Worm (Caenorhabditis elegans) whole organism, L3 larva: ENCODE results near the gene tsct-1.

ENCODE experiments used
- R02D3.7 ChIP-seq: fragments of 150-350 bp; optimal IDR thresholded peaks from 2 replicates; lab custom pipeline; 2014; ENCODE audit warnings: missing biosample characterization, missing genetic modification characterization
- ZK546.5 ChIP-seq: sonication (generic microtip); optimal IDR thresholded peaks from 2 replicates; lab custom pipeline; 2017; ENCODE audit warnings: missing biosample characterization, missing genetic modification characterization
- aly-2 ChIP-seq: fragments of 150-350 bp; optimal IDR thresholded peaks from 2 replicates; lab custom pipeline; 2014; ENCODE audit warnings: missing biosample characterization, missing genetic modification characterization
- ama-1 ChIP-seq: fragments of 150-350 bp; optimal IDR thresholded peaks from 2 replicates; lab custom pipeline; 2018
- ceh-16 ChIP-seq: sonication (generic microtip); optimal IDR thresholded peaks from 2 replicates; lab custom pipeline; 2017; ENCODE audit warnings: missing biosample characterization, missing genetic modification characterization
- ceh-28 ChIP-seq: fragments of 150-350 bp; optimal IDR thresholded peaks from 2 replicates; lab custom pipeline; 2014; ENCODE audit warnings: missing biosample characterization, missing genetic modification reagents, missing genetic modification characterization
- ceh-82 ChIP-seq: fragments of 150-350 bp; optimal IDR thresholded peaks from 2 replicates; lab custom pipeline; 2014; ENCODE audit warnings: missing biosample characterization, missing genetic modification characterization
- ceh-9 ChIP-seq: sonication (generic microtip); optimal IDR thresholded peaks from 2 replicates; lab custom pipeline; 2018; ENCODE audit warnings: missing biosample characterization, missing genetic modification characterization
- egl-27 ChIP-seq: sonication (generic microtip); optimal IDR thresholded peaks from 4 replicates; lab custom pipeline; 2017; ENCODE audit warnings: missing biosample characterization, missing genetic modification reagents, missing genetic modification characterization
- egl-5 ChIP-seq: fragments of 150-350 bp; optimal IDR thresholded peaks from 2 replicates; lab custom pipeline; 2017; ENCODE audit warnings: missing biosample characterization, missing genetic modification reagents, missing genetic modification characterization, inconsistent platforms
- elt-1 ChIP-seq: fragments of 150-350 bp; optimal IDR thresholded peaks from 2 replicates; lab custom pipeline; 2014; ENCODE audit warnings: missing biosample characterization, missing genetic modification characterization
- elt-2 ChIP-seq: sonication (generic microtip); optimal IDR thresholded peaks from 2 replicates; lab custom pipeline; 2016; ENCODE audit warnings: missing genetic modification reagents, mild to moderate bottlenecking, missing genetic modification characterization, missing compliant biosample characterization
- elt-3 ChIP-seq, 3 experiments: fragments of 150-350 bp in 1 of 3; sonication (generic microtip) in 2 of 3; optimal IDR thresholded peaks; 2 replicates in 2 of 3; 4 replicates in 1 of 3; lab custom pipeline; 2014 to 2017; ENCODE audit warnings: missing biosample characterization in 3 of 3, missing genetic modification characterization in 3 of 3
- eor-1 ChIP-seq, 2 experiments: fragments of 150-350 bp; optimal IDR thresholded peaks; 2 replicates each; lab custom pipeline; 2014 to 2018; ENCODE audit warnings: missing biosample characterization in 2 of 2, missing genetic modification characterization in 2 of 2
- fos-1 ChIP-seq: fragments of 150-350 bp; optimal IDR thresholded peaks from 2 replicates; lab custom pipeline; 2014; ENCODE audit warnings: missing biosample characterization, missing genetic modification characterization
- hmg-11 ChIP-seq: sonication (generic microtip); optimal IDR thresholded peaks from 2 replicates; lab custom pipeline; 2016; ENCODE audit warnings: missing genetic modification characterization, missing compliant biosample characterization
- jun-1 ChIP-seq: fragments of 150-350 bp; optimal IDR thresholded peaks from 2 replicates; lab custom pipeline; 2014; ENCODE audit warnings: missing biosample characterization, missing genetic modification reagents, missing genetic modification characterization
- lin-15B ChIP-seq: fragments of 150-350 bp; optimal IDR thresholded peaks from 2 replicates; lab custom pipeline; 2014; ENCODE audit warnings: missing biosample characterization, missing genetic modification characterization
- lin-39 ChIP-seq: fragments of 150-350 bp; optimal IDR thresholded peaks from 2 replicates; lab custom pipeline; 2018; ENCODE audit warnings: missing biosample characterization, missing genetic modification reagents, missing genetic modification characterization
- lsy-12 ChIP-seq: sonication (generic microtip); optimal IDR thresholded peaks from 2 replicates; lab custom pipeline; 2016; ENCODE audit warnings: mild to moderate bottlenecking, missing genetic modification characterization, missing compliant biosample characterization
- mdl-1 ChIP-seq: fragments of 150-350 bp; optimal IDR thresholded peaks from 2 replicates; lab custom pipeline; 2014; ENCODE audit warnings: missing biosample characterization, missing genetic modification characterization
- mml-1 ChIP-seq: fragments of 150-350 bp; sonication (generic microtip); optimal IDR thresholded peaks from 3 replicates; lab custom pipeline; 2014; ENCODE audit warnings: missing biosample characterization, missing genetic modification characterization
- nfya-1 ChIP-seq: sonication (generic microtip); optimal IDR thresholded peaks from 2 replicates; lab custom pipeline; 2017; ENCODE audit warnings: missing genetic modification characterization, mild to moderate bottlenecking, missing compliant biosample characterization, antibody characterized with exemption, moderate library complexity; ENCODE audit not compliant: insufficient read depth
- nhr-11 ChIP-seq: fragments of 150-350 bp; optimal IDR thresholded peaks from 2 replicates; lab custom pipeline; 2014; ENCODE audit warnings: missing biosample characterization, missing genetic modification characterization
- nhr-12 ChIP-seq: fragments of 150-350 bp; optimal IDR thresholded peaks from 2 replicates; lab custom pipeline; 2014; ENCODE audit warnings: missing biosample characterization, missing genetic modification characterization
- nhr-23 ChIP-seq: fragments of 150-350 bp; optimal IDR thresholded peaks from 2 replicates; lab custom pipeline; 2014; ENCODE audit warnings: missing biosample characterization, missing genetic modification reagents, missing genetic modification characterization
- nhr-237 ChIP-seq: fragments of 150-350 bp; optimal IDR thresholded peaks from 2 replicates; lab custom pipeline; 2014; ENCODE audit warnings: missing biosample characterization, missing genetic modification characterization
- nhr-25 ChIP-seq: sonication (generic microtip); optimal IDR thresholded peaks from 2 replicates; lab custom pipeline; 2017; ENCODE audit warnings: missing biosample characterization, missing genetic modification characterization
- nhr-28 ChIP-seq: fragments of 150-350 bp; optimal IDR thresholded peaks from 2 replicates; lab custom pipeline; 2014; ENCODE audit warnings: missing biosample characterization, missing genetic modification characterization
- nhr-43 ChIP-seq: sonication (generic microtip); optimal IDR thresholded peaks from 2 replicates; lab custom pipeline; 2016; ENCODE audit warnings: mild to moderate bottlenecking, missing genetic modification characterization, missing compliant biosample characterization; ENCODE audit not compliant: poor library complexity, severe bottlenecking
- nhr-77 ChIP-seq: fragments of 150-350 bp; optimal IDR thresholded peaks from 2 replicates; lab custom pipeline; 2014; ENCODE audit warnings: missing biosample characterization, missing genetic modification characterization
- pha-4 ChIP-seq: fragments of 150-350 bp; optimal IDR thresholded peaks from 2 replicates; lab custom pipeline; 2014; ENCODE audit warnings: missing biosample characterization, missing genetic modification reagents, missing genetic modification characterization
- pqm-1 ChIP-seq: fragments of 150-350 bp; optimal IDR thresholded peaks from 2 replicates; lab custom pipeline; 2017; ENCODE audit warnings: missing biosample characterization, missing genetic modification characterization, inconsistent platforms
- sea-2 ChIP-seq: fragments of 150-350 bp; sonication (generic microtip); optimal IDR thresholded peaks from 4 replicates; lab custom pipeline; 2014; ENCODE audit warnings: missing biosample characterization, missing genetic modification reagents, missing genetic modification characterization
- tbx-2 ChIP-seq: sonication (generic microtip); optimal IDR thresholded peaks from 2 replicates; lab custom pipeline; 2016; ENCODE audit warnings: mild to moderate bottlenecking, missing genetic modification characterization, missing compliant biosample characterization
- unc-39 ChIP-seq: sonication (generic microtip); optimal IDR thresholded peaks from 4 replicates; lab custom pipeline; 2017; ENCODE audit warnings: missing biosample characterization, missing genetic modification characterization
- unc-62 ChIP-seq: fragments of 150-350 bp; sonication (generic microtip); optimal IDR thresholded peaks from 4 replicates; lab custom pipeline; 2014; ENCODE audit warnings: missing biosample characterization, missing genetic modification reagents, missing genetic modification characterization
- zag-1 ChIP-seq: fragments of 150-350 bp; optimal IDR thresholded peaks from 2 replicates; lab custom pipeline; 2014; ENCODE audit warnings: missing biosample characterization, missing genetic modification characterization
- ztf-11 ChIP-seq: fragments of 150-350 bp; optimal IDR thresholded peaks from 2 replicates; lab custom pipeline; 2014; ENCODE audit warnings: missing biosample characterization, missing genetic modification characterization
- ztf-4 ChIP-seq: fragments of 150-350 bp; optimal IDR thresholded peaks from 2 replicates; lab custom pipeline; 2014; ENCODE audit warnings: missing biosample characterization, missing genetic modification characterization

The tsct-1 gene

DNA sequence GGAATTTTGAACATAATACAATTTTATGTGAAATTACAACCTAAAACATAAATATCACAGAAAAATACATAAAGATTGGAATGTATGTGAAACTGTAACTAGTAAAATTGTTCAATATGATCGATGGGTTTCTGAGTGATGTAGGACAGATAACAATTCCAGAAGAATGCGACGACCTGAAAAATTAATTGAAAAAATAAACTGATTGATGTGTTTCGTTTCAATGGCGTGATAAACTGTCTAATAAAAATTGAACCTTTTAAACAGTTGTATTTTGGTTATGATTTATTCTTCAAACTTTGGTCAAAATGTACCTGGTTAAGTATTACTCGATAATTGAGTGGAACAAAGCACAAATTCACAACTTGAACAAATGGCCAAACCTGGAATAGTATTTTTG lies 17.4 kb downstream of the tsct-1 start:
- TF ChIP-seq R02D3.7 (tag; lab: Kevin White, UChicago) (no peak), pqm-1 (tag; lab: Kevin White, UChicago) (no peak), nhr-77 (tag; lab: Kevin White, UChicago) (no peak), egl-5 (tag; lab: Kevin White, UChicago) (no peak), ceh-9 (no peak)

DNA sequence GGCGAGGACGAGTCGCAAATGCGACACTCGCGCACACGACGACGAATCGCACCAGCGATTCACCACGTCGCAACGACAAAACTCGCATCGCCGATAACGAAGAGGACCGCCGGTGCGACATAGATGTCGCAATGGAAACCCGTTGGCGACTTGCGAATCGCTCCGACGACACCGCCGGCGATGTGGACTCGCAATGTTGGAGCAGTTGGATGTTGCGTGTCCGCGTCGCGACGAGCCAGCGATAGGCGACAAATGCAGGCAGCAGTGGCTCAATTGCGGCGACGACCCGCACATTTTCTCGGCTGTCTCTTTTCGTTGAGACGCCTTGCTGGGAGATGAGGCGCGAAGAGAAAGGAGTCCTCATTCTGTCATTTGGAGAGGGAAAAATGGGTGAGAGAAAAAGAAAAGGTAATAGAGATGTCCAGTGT lies 18.3 kb downstream of the tsct-1 start:
- TF ChIP-seq lin-15B: peak; percentile 34
- TF ChIP-seq egl-5 (tag; lab: Kevin White, UChicago): peak; percentile 28
- no peak for TF ChIP-seq ceh-28 (tag; lab: Kevin White, UChicago)
- TF ChIP-seq ceh-16 (tag; lab: Kevin White, UChicago): no peak
- TF ChIP-seq lin-39 (tag; lab: Kevin White, UChicago): peak; percentile 74
- TF ChIP-seq nfya-1 (tag; lab: Kevin White, UChicago): peak; percentile 49
- peak; percentile 37 for TF ChIP-seq hmg-11 (tag; lab: Kevin White, UChicago)
- no peak for TF ChIP-seq aly-2 (tag; lab: Kevin White, UChicago)
- no peak for TF ChIP-seq unc-62 (GFP tag; lab: Kevin White, UChicago)
- TF ChIP-seq ztf-4: no peak
- TF ChIP-seq pha-4 (tag; lab: Kevin White, UChicago): peak; percentile 3
- no peak for TF ChIP-seq R02D3.7 (tag; lab: Kevin White, UChicago)
- no peak for TF ChIP-seq nhr-237

DNA sequence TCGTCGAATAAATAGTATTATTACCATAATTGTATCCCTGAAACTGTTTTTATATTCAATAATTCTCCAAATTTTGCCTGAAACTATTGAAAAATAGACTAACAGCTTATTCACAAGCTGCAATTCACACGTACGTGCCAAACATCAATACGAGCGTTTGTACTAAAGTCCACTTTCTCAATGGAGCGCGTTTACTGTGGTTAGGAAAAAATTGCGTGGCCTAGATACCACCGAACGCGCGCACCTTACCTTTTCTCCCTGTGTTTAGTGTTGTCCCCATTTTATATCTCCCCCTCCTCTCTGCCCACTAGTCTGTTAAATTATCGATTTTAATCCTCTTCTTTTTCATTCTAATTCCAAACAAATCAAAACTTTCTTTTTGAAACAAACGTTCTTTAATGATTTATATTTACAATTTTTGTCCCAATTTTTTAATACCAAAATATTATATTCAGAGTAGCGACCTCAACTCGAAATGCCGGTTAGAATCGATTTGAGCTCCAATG lies 20.4 kb downstream of the tsct-1 start, which contains the start of the genes T18D3.9 and T18D3.1:
Gene T18D3.9, minus strand, starts transcription at position 168 of the 506 bp plus-strand sequence.
Gene T18D3.1, plus strand, starts transcription at position 456 of the 506 bp plus-strand sequence.
- TF ChIP-seq sea-2: no peak
- TF ChIP-seq ceh-16 (tag; lab: Kevin White, UChicago): no peak
- peak; percentile 33 for TF ChIP-seq elt-2 (tag; lab: Kevin White, UChicago)
- TF ChIP-seq hmg-11 (tag; lab: Kevin White, UChicago): peak; percentile 53
- peak; percentile 51 for TF ChIP-seq nfya-1 (tag; lab: Kevin White, UChicago)
- peak; percentile 60 for TF ChIP-seq lin-15B
- no peak for TF ChIP-seq lsy-12 (tag; lab: Kevin White, UChicago)
- TF ChIP-seq pha-4 (tag; lab: Kevin White, UChicago): peak; percentile 85
- no peak for TF ChIP-seq R02D3.7 (tag; lab: Kevin White, UChicago)
- TF ChIP-seq ceh-28 (tag; lab: Kevin White, UChicago): peak; percentile 9
- no peak for TF ChIP-seq ama-1 (lab: Kevin White, UChicago)
- TF ChIP-seq nhr-12: no peak
- peak; percentile 58 for TF ChIP-seq lin-39 (tag; lab: Kevin White, UChicago)
- no peak for TF ChIP-seq fos-1 (tag; lab: Kevin White, UChicago)
- no peak for TF ChIP-seq tbx-2 (tag; lab: Kevin White, UChicago)
- no peak for TF ChIP-seq ztf-11 (tag; lab: Kevin White, UChicago)
- TF ChIP-seq egl-5 (tag; lab: Kevin White, UChicago): peak; percentile 8
- TF ChIP-seq nhr-43 (tag; lab: Kevin White, UChicago): peak; percentile 41
- peak; percentile 67 for TF ChIP-seq nhr-25 (tag; lab: Kevin White, UChicago)
- TF ChIP-seq pqm-1 (tag; lab: Kevin White, UChicago): peak; percentile 39
- no peak for TF ChIP-seq ZK546.5 (tag; lab: Kevin White, UChicago)
- TF ChIP-seq unc-39 (tag; lab: Kevin White, UChicago): no peak
- TF ChIP-seq nhr-23 (tag; lab: Kevin White, UChicago): peak; percentile 83
- no peak for TF ChIP-seq eor-1 (tag; optimal IDR thresholded peaks at IDR 0.05; lab: Kevin White, UChicago)

DNA sequence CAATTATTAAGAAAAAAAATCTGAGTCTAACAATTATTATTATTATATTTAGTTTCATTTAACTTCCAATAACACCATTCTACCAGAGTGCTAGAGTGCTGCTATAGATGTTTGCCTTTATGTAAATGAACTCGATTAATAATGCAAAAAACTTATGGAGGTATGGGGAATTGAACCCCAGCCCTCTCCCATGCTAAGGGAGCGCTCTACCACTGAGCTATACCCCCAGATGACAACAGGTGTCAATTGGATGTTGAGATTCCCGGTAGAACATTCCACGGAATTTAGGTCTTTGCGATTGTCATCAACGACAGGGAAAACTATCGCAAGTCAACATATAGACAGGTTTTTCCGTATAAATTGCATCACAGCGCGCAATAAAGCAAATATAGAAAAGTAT lies 24.1 kb downstream of the tsct-1 start:
- no peak for TF ChIP-seq aly-2 (tag; lab: Kevin White, UChicago)
- no peak for TF ChIP-seq fos-1 (tag; lab: Kevin White, UChicago)
- TF ChIP-seq lsy-12 (tag; lab: Kevin White, UChicago): peak; percentile 49
- TF ChIP-seq zag-1 (tag; lab: Kevin White, UChicago): no peak
- no peak for TF ChIP-seq elt-1
- TF ChIP-seq nhr-12: no peak
- peak; percentile 66 for TF ChIP-seq pqm-1 (tag; lab: Kevin White, UChicago)
- TF ChIP-seq ZK546.5 (tag; lab: Kevin White, UChicago): no peak
- TF ChIP-seq nhr-25 (tag; lab: Kevin White, UChicago): peak; percentile 80
- TF ChIP-seq egl-5 (tag; lab: Kevin White, UChicago): peak; percentile 23
- TF ChIP-seq elt-3 (tag; optimal IDR thresholded peaks at IDR 0.05; lab: Kevin White, UChicago): peak in 1 of 3 experiments; percentile 61
- TF ChIP-seq elt-2 (tag; lab: Kevin White, UChicago): peak; percentile 52
- TF ChIP-seq mml-1: no peak
- no peak for TF ChIP-seq nhr-77 (tag; lab: Kevin White, UChicago)
- no peak for TF ChIP-seq unc-62 (GFP tag; lab: Kevin White, UChicago)
- no peak for TF ChIP-seq jun-1 (tag; lab: Kevin White, UChicago)
- TF ChIP-seq nhr-11: no peak
- TF ChIP-seq ztf-11 (tag; lab: Kevin White, UChicago): no peak
- no peak for TF ChIP-seq mdl-1 (tag; lab: Kevin White, UChicago)
- peak; percentile 2 for TF ChIP-seq egl-27 (tag; lab: Kevin White, UChicago)
- TF ChIP-seq R02D3.7 (tag; lab: Kevin White, UChicago): peak; percentile 36
- TF ChIP-seq ceh-82 (tag; lab: Kevin White, UChicago): no peak
- peak; percentile 80 for TF ChIP-seq nhr-23 (tag; lab: Kevin White, UChicago)
- TF ChIP-seq nhr-28 (tag; lab: Kevin White, UChicago): peak; percentile 33
- peak; percentile 77 for TF ChIP-seq pha-4 (tag; lab: Kevin White, UChicago)
- peak; percentile 38 for TF ChIP-seq nhr-43 (tag; lab: Kevin White, UChicago)
- no peak for TF ChIP-seq sea-2
- TF ChIP-seq nfya-1 (tag; lab: Kevin White, UChicago): peak; percentile 38
